Fruit fly (Drosophila melanogaster) whole organism, prepupa: ENCODE measurements around the gene Nprl2.

Experiments used
- Blimp-1 ChIP-seq: fragments of 200-800 bp; sonication (Bioruptor generic); optimal IDR thresholded peaks from 3 replicates; lab custom pipeline; 2017; ENCODE audit warnings: missing biosample characterization, missing genetic modification characterization, mild to moderate bottlenecking, moderate library complexity, missing genetic modification reagents
- CG10669 ChIP-seq: fragments of 200-800 bp; sonication (Bioruptor generic); optimal IDR thresholded peaks from 3 replicates; lab custom pipeline; 2018; ENCODE audit warnings: missing biosample characterization, mild to moderate bottlenecking, missing genetic modification characterization, moderate library complexity
- CG11762 ChIP-seq: fragments of 200-800 bp; sonication (Bioruptor generic); optimal IDR thresholded peaks from 3 replicates; lab custom pipeline; 2016; ENCODE audit warnings: missing biosample characterization, missing genetic modification characterization; ENCODE audit not compliant: insufficient read depth
- CG11902 ChIP-seq: fragments of 200-800 bp; sonication (Bioruptor generic); optimal IDR thresholded peaks from 3 replicates; lab custom pipeline; 2016; ENCODE audit warnings: missing biosample characterization, missing genetic modification characterization
- CG15336 ChIP-seq: fragments of 200-800 bp; sonication (Bioruptor generic); IDR thresholded peaks from 2 replicates; pipeline ENCODE4 v1.3.6; 2022; ENCODE audit warnings: missing biosample characterization, missing genetic modification characterization
- CG3032 ChIP-seq: fragments of 200-800 bp; optimal IDR thresholded peaks from 2 replicates; lab custom pipeline; 2019; ENCODE audit warnings: missing biosample characterization, mild to moderate bottlenecking, missing genetic modification characterization, moderate library complexity
- CG32006 ChIP-seq: fragments of 200-800 bp; sonication (Bioruptor generic); optimal IDR thresholded peaks from 3 replicates; lab custom pipeline; 2017; ENCODE audit warnings: missing biosample characterization, mild to moderate bottlenecking, missing genetic modification characterization
- CG34406 ChIP-seq: fragments of 200-800 bp; sonication (Bioruptor generic); optimal IDR thresholded peaks from 3 replicates; lab custom pipeline; 2016; ENCODE audit warnings: missing biosample characterization, missing genetic modification characterization
- CG3919 ChIP-seq: fragments of 200-800 bp; sonication (Bioruptor generic); optimal IDR thresholded peaks from 3 replicates; lab custom pipeline; 2016; ENCODE audit warnings: missing biosample characterization, missing genetic modification characterization
- CG4318 ChIP-seq: fragments of 200-800 bp; sonication (Bioruptor generic); optimal IDR thresholded peaks from 3 replicates; lab custom pipeline; 2017; ENCODE audit warnings: missing biosample characterization, mild to moderate bottlenecking, missing genetic modification characterization
- CG6163 ChIP-seq: fragments of 200-800 bp; sonication (Bioruptor generic); IDR thresholded peaks from 3 replicates; pipeline ENCODE4 v1.3.6; 2022; ENCODE audit warnings: missing biosample characterization, missing genetic modification characterization
- CG6808 ChIP-seq: fragments of 200-800 bp; sonication (Bioruptor generic); optimal IDR thresholded peaks from 3 replicates; lab custom pipeline; 2017; ENCODE audit warnings: missing biosample characterization, missing genetic modification characterization, mild to moderate bottlenecking, moderate library complexity, missing genetic modification reagents
- CG7368 ChIP-seq: fragments of 200-800 bp; sonication (Bioruptor generic); optimal IDR thresholded peaks from 3 replicates; lab custom pipeline; 2016; ENCODE audit warnings: missing biosample characterization, missing genetic modification characterization
- CG8319 ChIP-seq: fragments of 200-800 bp; sonication (Bioruptor generic); optimal IDR thresholded peaks from 3 replicates; lab custom pipeline; 2016; ENCODE audit warnings: missing biosample characterization, missing genetic modification characterization
- CG8632 ChIP-seq: fragments of 200-800 bp; sonication (Bioruptor generic); optimal IDR thresholded peaks from 3 replicates; lab custom pipeline; 2016; ENCODE audit warnings: missing biosample characterization, missing genetic modification characterization
- CG9139 ChIP-seq: fragments of 200-800 bp; sonication (Bioruptor generic); optimal IDR thresholded peaks from 3 replicates; lab custom pipeline; 2017; ENCODE audit warnings: missing biosample characterization, mild to moderate bottlenecking, missing genetic modification characterization
- Eip78C ChIP-seq: fragments of 200-800 bp; sonication (Bioruptor generic); peaks from one replicate; lab custom pipeline; 2016; ENCODE audit warnings: missing biosample characterization, missing genetic modification characterization
- Eip93F ChIP-seq: fragments of 200-800 bp; sonication (Bioruptor generic); optimal IDR thresholded peaks from 2 replicates; lab custom pipeline; 2016; ENCODE audit warnings: missing biosample characterization, mild to moderate bottlenecking, missing genetic modification characterization
- Ets96B ChIP-seq: fragments of 200-800 bp; optimal IDR thresholded peaks from 2 replicates; lab custom pipeline; 2019; ENCODE audit warnings: missing biosample characterization, mild to moderate bottlenecking, missing genetic modification characterization, moderate library complexity
- Hr38 ChIP-seq: sonication (Bioruptor generic); optimal IDR thresholded peaks from 2 replicates; lab custom pipeline; 2016; ENCODE audit warnings: missing biosample characterization, missing genetic modification characterization
- Hr39 ChIP-seq: fragments of 200-800 bp; sonication (Bioruptor generic); optimal IDR thresholded peaks from 2 replicates; lab custom pipeline; 2016; ENCODE audit warnings: missing biosample characterization, missing genetic modification characterization
- Hr4 ChIP-seq: fragments of 200-800 bp; sonication (Bioruptor generic); optimal IDR thresholded peaks from 3 replicates; lab custom pipeline; 2016; ENCODE audit warnings: missing biosample characterization, missing genetic modification characterization
- Lpt ChIP-seq: fragments of 200-800 bp; sonication (Bioruptor generic); optimal IDR thresholded peaks from 3 replicates; lab custom pipeline; 2016; ENCODE audit warnings: missing biosample characterization, missing genetic modification characterization
- OdsH ChIP-seq: fragments of 200-800 bp; sonication (Bioruptor generic); optimal IDR thresholded peaks from 3 replicates; lab custom pipeline; 2016; ENCODE audit warnings: missing biosample characterization, missing genetic modification characterization
- Smox ChIP-seq: fragments of 200-800 bp; sonication (Bioruptor generic); optimal IDR thresholded peaks from 3 replicates; lab custom pipeline; 2016; ENCODE audit warnings: missing biosample characterization, missing genetic modification characterization
- Sox102F ChIP-seq: fragments of 200-800 bp; sonication (Bioruptor generic); optimal IDR thresholded peaks from 2 replicates; lab custom pipeline; 2016; ENCODE audit warnings: missing biosample characterization, mild to moderate bottlenecking, missing genetic modification characterization
- Sox14 ChIP-seq: fragments of 200-800 bp; sonication (Bioruptor generic); optimal IDR thresholded peaks from 3 replicates; lab custom pipeline; 2016; ENCODE audit warnings: missing biosample characterization, missing genetic modification characterization
- Sox15 ChIP-seq: fragments of 200-800 bp; sonication (Bioruptor generic); optimal IDR thresholded peaks from 3 replicates; lab custom pipeline; 2016; ENCODE audit warnings: missing biosample characterization, missing genetic modification characterization
- achi ChIP-seq: fragments of 200-800 bp; sonication (Bioruptor generic); optimal IDR thresholded peaks from 3 replicates; lab custom pipeline; 2016; ENCODE audit warnings: missing biosample characterization, missing genetic modification characterization
- acj6 ChIP-seq: fragments of 200-800 bp; sonication (Bioruptor generic); optimal IDR thresholded peaks from 3 replicates; lab custom pipeline; 2016; ENCODE audit warnings: missing biosample characterization, missing genetic modification characterization
- cyc ChIP-seq: fragments of 200-800 bp; sonication (Bioruptor generic); optimal IDR thresholded peaks from 3 replicates; lab custom pipeline; 2016; ENCODE audit warnings: missing biosample characterization, missing genetic modification characterization
- dac ChIP-seq: fragments of 200-800 bp; sonication (Bioruptor generic); optimal IDR thresholded peaks from 2 replicates; lab custom pipeline; 2017; ENCODE audit warnings: missing biosample characterization, mild to moderate bottlenecking, missing genetic modification characterization
- dsx ChIP-seq: fragments of 200-800 bp; optimal IDR thresholded peaks from 3 replicates; lab custom pipeline; 2019; ENCODE audit warnings: missing biosample characterization, mild to moderate bottlenecking, missing genetic modification characterization, moderate library complexity; ENCODE audit not compliant: poor library complexity, severe bottlenecking
- eg ChIP-seq: fragments of 200-800 bp; sonication (Bioruptor generic); IDR thresholded peaks from 3 replicates; pipeline ENCODE4 v1.3.6; 2022; ENCODE audit warnings: missing biosample characterization, missing genetic modification characterization
- esn ChIP-seq: fragments of 200-800 bp; sonication (Bioruptor generic); optimal IDR thresholded peaks from 2 replicates; lab custom pipeline; 2016; ENCODE audit warnings: missing biosample characterization, mild to moderate bottlenecking, missing genetic modification characterization, moderate library complexity
- fd59A ChIP-seq: fragments of 200-800 bp; sonication (Bioruptor generic); optimal IDR thresholded peaks from 2 replicates; lab custom pipeline; 2017; ENCODE audit warnings: missing biosample characterization, mild to moderate bottlenecking, missing genetic modification characterization, missing genetic modification reagents
- fd85E ChIP-seq: fragments of 200-800 bp; sonication (Bioruptor generic); optimal IDR thresholded peaks from 3 replicates; lab custom pipeline; 2016; ENCODE audit warnings: missing biosample characterization, missing genetic modification characterization
- fkh ChIP-seq: fragments of 200-800 bp; sonication (Bioruptor generic); optimal IDR thresholded peaks from 3 replicates; lab custom pipeline; 2017; ENCODE audit warnings: missing biosample characterization, mild to moderate bottlenecking, missing genetic modification characterization, moderate library complexity
- lz ChIP-seq: fragments of 200-800 bp; sonication (Bioruptor generic); optimal IDR thresholded peaks from 3 replicates; lab custom pipeline; 2016; ENCODE audit warnings: missing biosample characterization, missing genetic modification characterization
- net ChIP-seq: fragments of 200-800 bp; sonication (Bioruptor generic); optimal IDR thresholded peaks from 3 replicates; lab custom pipeline; 2016; ENCODE audit warnings: missing biosample characterization, missing genetic modification characterization
- pdm3 ChIP-seq: fragments of 200-800 bp; sonication (Bioruptor generic); optimal IDR thresholded peaks from 3 replicates; lab custom pipeline; 2016; ENCODE audit warnings: missing biosample characterization, missing genetic modification characterization
- salr ChIP-seq, 2 experiments: fragments of 200-800 bp; sonication (Bioruptor generic); optimal IDR thresholded peaks; 3 replicates each; lab custom pipeline; 2016 to 2018; ENCODE audit warnings: missing biosample characterization in 2 of 2, missing genetic modification characterization in 2 of 2, mild to moderate bottlenecking in 1 of 2
- spab ChIP-seq: fragments of 200-800 bp; sonication (Bioruptor generic); optimal IDR thresholded peaks from 2 replicates; lab custom pipeline; 2017; ENCODE audit warnings: missing biosample characterization, mild to moderate bottlenecking, missing genetic modification characterization, missing genetic modification reagents
- ss ChIP-seq, 2 experiments: fragments of 200-800 bp; sonication (Bioruptor generic); optimal IDR thresholded peaks; 2 replicates in 1 of 2; 3 replicates in 1 of 2; lab custom pipeline; 2017 to 2018; ENCODE audit warnings: mild to moderate bottlenecking in 2 of 2, missing biosample characterization in 2 of 2, missing genetic modification characterization in 2 of 2, moderate library complexity in 1 of 2
- svp ChIP-seq: fragments of 200-800 bp; sonication (Bioruptor generic); peaks from one replicate; lab custom pipeline; 2016; ENCODE audit warnings: missing biosample characterization, missing genetic modification characterization
- topi ChIP-seq: fragments of 200-800 bp; sonication (Bioruptor generic); optimal IDR thresholded peaks from 3 replicates; lab custom pipeline; 2016; ENCODE audit warnings: missing biosample characterization, missing genetic modification characterization
- vri ChIP-seq: fragments of 200-800 bp; sonication (Bioruptor generic); optimal IDR thresholded peaks from 3 replicates; lab custom pipeline; 2016; ENCODE audit warnings: missing biosample characterization, mild to moderate bottlenecking, missing genetic modification characterization

The Nprl2 gene

DNA sequence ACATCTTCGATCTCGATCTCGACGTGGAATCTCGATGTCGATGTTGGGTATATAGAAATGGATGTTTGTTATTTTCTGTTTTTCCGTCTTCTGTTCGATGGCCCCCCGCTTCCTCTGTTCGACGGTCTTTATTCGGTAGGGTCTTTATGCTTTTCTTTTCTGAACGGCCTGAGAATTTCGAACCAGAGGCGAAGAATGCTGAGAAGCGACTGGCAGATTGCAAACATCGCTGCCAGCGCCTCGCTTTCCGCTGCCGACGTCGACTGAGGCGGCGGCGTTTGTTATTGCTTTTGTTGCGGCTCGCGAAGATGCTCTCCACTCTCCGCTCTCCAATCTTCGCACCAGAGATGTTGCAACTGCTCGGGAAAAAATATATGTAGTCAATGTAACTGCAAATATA lies 48.9 kb downstream of the Nprl2 start, which contains the start of the genes CG13004 and CG46306:
Gene CG13004 (minus strand): TSS at position 217 of the 400 bp plus-strand sequence.
Gene CG46306 (minus strand): TSS at position 217 of the 400 bp plus-strand sequence.
- TF ChIP-seq net (peak; percentile 12), Blimp-1 (GFP tag; lab: Kevin White, UChicago) (no peak), Sox102F (no peak), CG8319 (GFP tag; lab: Kevin White, UChicago) (no peak), esn (GFP tag; lab: Kevin White, UChicago) (peak; percentile 7), Lpt (GFP tag; lab: Kevin White, UChicago) (no peak), Sox14 (GFP tag; lab: Kevin White, UChicago) (no peak), vri (GFP tag; lab: Kevin White, UChicago) (no peak), Hr39 (GFP tag; lab: Kevin White, UChicago) (no peak), cyc (GFP tag; lab: Kevin White, UChicago) (no peak), spab (GFP tag; lab: Kevin White, UChicago) (no peak), CG6808 (GFP tag; lab: Kevin White, UChicago) (no peak), eg (GFP tag; lab: Robert Waterston, UW) (peak; percentile 53; the same call in 2 of the 3 replicates), CG8632 (GFP tag; lab: Kevin White, UChicago) (no peak), acj6 (GFP tag; lab: Kevin White, UChicago) (no peak), CG4318 (GFP tag; lab: Kevin White, UChicago) (no peak), Sox15 (no peak), Hr38 (GFP tag; lab: Kevin White, UChicago) (no peak), CG15336 (GFP tag; lab: Robert Waterston, UW) (peak; percentile 40; the same call in 1 of the 2 replicates), CG3919 (GFP tag; lab: Kevin White, UChicago) (no peak), Eip78C (no peak), Eip93F (GFP tag; lab: Kevin White, UChicago) (no peak), achi (GFP tag; lab: Kevin White, UChicago) (no peak), svp (peak; percentile 35), lz (GFP tag; lab: Kevin White, UChicago) (no peak), fd85E (GFP tag; lab: Kevin White, UChicago) (no peak), salr (GFP tag; optimal IDR thresholded peaks at IDR 0.05; lab: Kevin White, UChicago) (no peak), topi (GFP tag; lab: Kevin White, UChicago) (no peak), fkh (GFP tag; lab: Kevin White, UChicago) (no peak), CG6163 (peak; percentile 59), Smox (GFP tag; lab: Kevin White, UChicago) (no peak), dsx (GFP tag; lab: Kevin White, UChicago) (peak; percentile 32), ss (GFP tag; optimal IDR thresholded peaks at IDR 0.05; lab: Kevin White, UChicago) (peak in 1 of 2 experiments; percentile 19), Ets96B (tag; lab: Kevin White, UChicago) (no peak), OdsH (GFP tag; lab: Kevin White, UChicago) (no peak)

DNA sequence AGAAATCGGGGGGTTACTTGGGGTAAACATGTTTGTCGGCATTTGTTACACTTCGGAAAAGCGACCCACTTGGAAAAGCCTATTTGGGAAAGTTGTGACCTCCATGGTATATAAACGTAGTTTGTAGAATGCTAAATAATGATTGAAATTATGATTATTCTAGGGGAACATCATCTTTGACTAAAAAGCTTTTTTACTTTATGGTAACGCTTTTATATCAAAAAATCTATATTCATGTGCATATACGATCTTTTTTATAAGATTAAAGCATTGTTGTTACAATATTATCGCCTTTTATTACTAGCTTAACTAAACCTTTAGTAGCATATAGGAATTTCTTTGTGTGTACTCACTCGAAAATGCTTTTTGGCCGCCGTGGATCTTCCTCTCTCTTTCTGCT lies 49.9 kb downstream of the Nprl2 start:
- TF ChIP-seq CG8319 (GFP tag; lab: Kevin White, UChicago) = no peak
- TF ChIP-seq CG11762 (GFP tag; lab: Kevin White, UChicago) = no peak
- peak; percentile 16 for TF ChIP-seq CG34406 (GFP tag; lab: Kevin White, UChicago)
- TF ChIP-seq CG7368 (GFP tag; lab: Kevin White, UChicago) = peak; percentile 2
- TF ChIP-seq Sox15 = no peak
- peak; percentile 84; the same call in 1 of the 2 replicates for TF ChIP-seq CG15336 (GFP tag; lab: Robert Waterston, UW)
- peak; percentile 64 for TF ChIP-seq CG3032 (tag; lab: Kevin White, UChicago)
- TF ChIP-seq svp = peak; percentile 73
- peak; percentile 8 for TF ChIP-seq fd59A (GFP tag; lab: Kevin White, UChicago)
- no peak for TF ChIP-seq CG10669
- TF ChIP-seq eg (GFP tag; lab: Robert Waterston, UW) = peak; percentile 58; the same call in 2 of the 3 replicates
- TF ChIP-seq Hr39 (GFP tag; lab: Kevin White, UChicago) = peak; percentile 49
- TF ChIP-seq Sox102F = peak; percentile 48
- no peak for TF ChIP-seq spab (GFP tag; lab: Kevin White, UChicago)
- no peak for TF ChIP-seq CG11902
- peak; percentile 71 for TF ChIP-seq dac (GFP tag; lab: Kevin White, UChicago)
- TF ChIP-seq acj6 (GFP tag; lab: Kevin White, UChicago) = peak; percentile 70
- TF ChIP-seq CG32006 (GFP tag; lab: Kevin White, UChicago) = peak; percentile 92
- TF ChIP-seq net = peak; percentile 62
- TF ChIP-seq lz (GFP tag; lab: Kevin White, UChicago) = peak; percentile 33
- peak; percentile 46 for TF ChIP-seq dsx (GFP tag; lab: Kevin White, UChicago)
- peak; percentile 63 for TF ChIP-seq Hr4 (GFP tag; lab: Kevin White, UChicago)
- no peak for TF ChIP-seq fd85E (GFP tag; lab: Kevin White, UChicago)
- no peak for TF ChIP-seq CG9139 (GFP tag; lab: Kevin White, UChicago)
- TF ChIP-seq topi (GFP tag; lab: Kevin White, UChicago) = peak; percentile 46
- no peak for TF ChIP-seq CG6808 (GFP tag; lab: Kevin White, UChicago)
- TF ChIP-seq esn (GFP tag; lab: Kevin White, UChicago) = peak; percentile 65
- TF ChIP-seq pdm3 (GFP tag; lab: Kevin White, UChicago) = peak; percentile 73
